Fruit fly (Drosophila melanogaster) whole organism, prepupa: ENCODE results near the gene emc.

Source experiments
- CG10631 ChIP-seq: fragments of 200-800 bp; sonication (Bioruptor generic); optimal IDR thresholded peaks from 2 replicates; lab custom pipeline; 2016; ENCODE audit warnings: missing biosample characterization, missing genetic modification characterization
- CG10669 ChIP-seq: fragments of 200-800 bp; sonication (Bioruptor generic); optimal IDR thresholded peaks from 3 replicates; lab custom pipeline; 2018; ENCODE audit warnings: missing biosample characterization, mild to moderate bottlenecking, missing genetic modification characterization, moderate library complexity
- CG11762 ChIP-seq: fragments of 200-800 bp; sonication (Bioruptor generic); optimal IDR thresholded peaks from 3 replicates; lab custom pipeline; 2016; ENCODE audit warnings: missing biosample characterization, missing genetic modification characterization; ENCODE audit not compliant: insufficient read depth
- CG1621 ChIP-seq: fragments of 200-800 bp; sonication (Bioruptor generic); optimal IDR thresholded peaks from 3 replicates; lab custom pipeline; 2018; ENCODE audit warnings: missing biosample characterization, mild to moderate bottlenecking, missing genetic modification characterization
- CG3032 ChIP-seq: fragments of 200-800 bp; optimal IDR thresholded peaks from 2 replicates; lab custom pipeline; 2019; ENCODE audit warnings: missing biosample characterization, mild to moderate bottlenecking, missing genetic modification characterization, moderate library complexity
- CG34406 ChIP-seq: fragments of 200-800 bp; sonication (Bioruptor generic); optimal IDR thresholded peaks from 3 replicates; lab custom pipeline; 2016; ENCODE audit warnings: missing biosample characterization, missing genetic modification characterization
- CG3919 ChIP-seq: fragments of 200-800 bp; sonication (Bioruptor generic); optimal IDR thresholded peaks from 3 replicates; lab custom pipeline; 2016; ENCODE audit warnings: missing biosample characterization, missing genetic modification characterization
- CG4318 ChIP-seq: fragments of 200-800 bp; sonication (Bioruptor generic); optimal IDR thresholded peaks from 3 replicates; lab custom pipeline; 2017; ENCODE audit warnings: missing biosample characterization, mild to moderate bottlenecking, missing genetic modification characterization
- CG6163 ChIP-seq: fragments of 200-800 bp; sonication (Bioruptor generic); IDR thresholded peaks from 3 replicates; pipeline ENCODE4 v1.3.6; 2022; ENCODE audit warnings: missing biosample characterization, missing genetic modification characterization
- CG6808 ChIP-seq: fragments of 200-800 bp; sonication (Bioruptor generic); optimal IDR thresholded peaks from 3 replicates; lab custom pipeline; 2017; ENCODE audit warnings: missing biosample characterization, missing genetic modification characterization, mild to moderate bottlenecking, moderate library complexity, missing genetic modification reagents
- CG6854 ChIP-seq: fragments of 200-800 bp; sonication (Bioruptor generic); optimal IDR thresholded peaks from 2 replicates; lab custom pipeline; 2017; ENCODE audit warnings: missing biosample characterization, mild to moderate bottlenecking, missing genetic modification characterization
- CG7368 ChIP-seq: fragments of 200-800 bp; sonication (Bioruptor generic); optimal IDR thresholded peaks from 3 replicates; lab custom pipeline; 2016; ENCODE audit warnings: missing biosample characterization, missing genetic modification characterization
- CG8319 ChIP-seq: fragments of 200-800 bp; sonication (Bioruptor generic); optimal IDR thresholded peaks from 3 replicates; lab custom pipeline; 2016; ENCODE audit warnings: missing biosample characterization, missing genetic modification characterization
- CG8632 ChIP-seq: fragments of 200-800 bp; sonication (Bioruptor generic); optimal IDR thresholded peaks from 3 replicates; lab custom pipeline; 2016; ENCODE audit warnings: missing biosample characterization, missing genetic modification characterization
- Eip75B ChIP-seq: fragments of 200-800 bp; sonication (Bioruptor generic); optimal IDR thresholded peaks from 3 replicates; lab custom pipeline; 2016; ENCODE audit warnings: missing biosample characterization, missing genetic modification characterization
- Eip78C ChIP-seq: fragments of 200-800 bp; sonication (Bioruptor generic); peaks from one replicate; lab custom pipeline; 2016; ENCODE audit warnings: missing biosample characterization, missing genetic modification characterization
- Eip93F ChIP-seq: fragments of 200-800 bp; sonication (Bioruptor generic); optimal IDR thresholded peaks from 2 replicates; lab custom pipeline; 2016; ENCODE audit warnings: missing biosample characterization, mild to moderate bottlenecking, missing genetic modification characterization
- Ets21C ChIP-seq: fragments of 200-800 bp; sonication (Bioruptor generic); optimal IDR thresholded peaks from 3 replicates; lab custom pipeline; 2016; ENCODE audit warnings: missing biosample characterization, missing genetic modification characterization
- Ets96B ChIP-seq: fragments of 200-800 bp; optimal IDR thresholded peaks from 2 replicates; lab custom pipeline; 2019; ENCODE audit warnings: missing biosample characterization, mild to moderate bottlenecking, missing genetic modification characterization, moderate library complexity
- Gug ChIP-seq: fragments of 200-800 bp; sonication (Bioruptor generic); IDR thresholded peaks from 2 replicates; pipeline ENCODE4 v1.3.6; 2022; ENCODE audit warnings: missing biosample characterization, missing genetic modification characterization
- Lpt ChIP-seq: fragments of 200-800 bp; sonication (Bioruptor generic); optimal IDR thresholded peaks from 3 replicates; lab custom pipeline; 2016; ENCODE audit warnings: missing biosample characterization, missing genetic modification characterization
- OdsH ChIP-seq: fragments of 200-800 bp; sonication (Bioruptor generic); optimal IDR thresholded peaks from 3 replicates; lab custom pipeline; 2016; ENCODE audit warnings: missing biosample characterization, missing genetic modification characterization
- Sox14 ChIP-seq: fragments of 200-800 bp; sonication (Bioruptor generic); optimal IDR thresholded peaks from 3 replicates; lab custom pipeline; 2016; ENCODE audit warnings: missing biosample characterization, missing genetic modification characterization
- Sox15 ChIP-seq: fragments of 200-800 bp; sonication (Bioruptor generic); optimal IDR thresholded peaks from 3 replicates; lab custom pipeline; 2016; ENCODE audit warnings: missing biosample characterization, missing genetic modification characterization
- achi ChIP-seq: fragments of 200-800 bp; sonication (Bioruptor generic); optimal IDR thresholded peaks from 3 replicates; lab custom pipeline; 2016; ENCODE audit warnings: missing biosample characterization, missing genetic modification characterization
- acj6 ChIP-seq: fragments of 200-800 bp; sonication (Bioruptor generic); optimal IDR thresholded peaks from 3 replicates; lab custom pipeline; 2016; ENCODE audit warnings: missing biosample characterization, missing genetic modification characterization
- cyc ChIP-seq: fragments of 200-800 bp; sonication (Bioruptor generic); optimal IDR thresholded peaks from 3 replicates; lab custom pipeline; 2016; ENCODE audit warnings: missing biosample characterization, missing genetic modification characterization
- dac ChIP-seq: fragments of 200-800 bp; sonication (Bioruptor generic); optimal IDR thresholded peaks from 2 replicates; lab custom pipeline; 2017; ENCODE audit warnings: missing biosample characterization, mild to moderate bottlenecking, missing genetic modification characterization
- dsx ChIP-seq: fragments of 200-800 bp; optimal IDR thresholded peaks from 3 replicates; lab custom pipeline; 2019; ENCODE audit warnings: missing biosample characterization, mild to moderate bottlenecking, missing genetic modification characterization, moderate library complexity; ENCODE audit not compliant: poor library complexity, severe bottlenecking
- eg ChIP-seq: fragments of 200-800 bp; sonication (Bioruptor generic); IDR thresholded peaks from 3 replicates; pipeline ENCODE4 v1.3.6; 2022; ENCODE audit warnings: missing biosample characterization, missing genetic modification characterization
- esn ChIP-seq: fragments of 200-800 bp; sonication (Bioruptor generic); optimal IDR thresholded peaks from 2 replicates; lab custom pipeline; 2016; ENCODE audit warnings: missing biosample characterization, mild to moderate bottlenecking, missing genetic modification characterization, moderate library complexity
- fd59A ChIP-seq: fragments of 200-800 bp; sonication (Bioruptor generic); optimal IDR thresholded peaks from 2 replicates; lab custom pipeline; 2017; ENCODE audit warnings: missing biosample characterization, mild to moderate bottlenecking, missing genetic modification characterization, missing genetic modification reagents
- fd85E ChIP-seq: fragments of 200-800 bp; sonication (Bioruptor generic); optimal IDR thresholded peaks from 3 replicates; lab custom pipeline; 2016; ENCODE audit warnings: missing biosample characterization, missing genetic modification characterization
- fkh ChIP-seq: fragments of 200-800 bp; sonication (Bioruptor generic); optimal IDR thresholded peaks from 3 replicates; lab custom pipeline; 2017; ENCODE audit warnings: missing biosample characterization, mild to moderate bottlenecking, missing genetic modification characterization, moderate library complexity
- net ChIP-seq: fragments of 200-800 bp; sonication (Bioruptor generic); optimal IDR thresholded peaks from 3 replicates; lab custom pipeline; 2016; ENCODE audit warnings: missing biosample characterization, missing genetic modification characterization
- pdm3 ChIP-seq: fragments of 200-800 bp; sonication (Bioruptor generic); optimal IDR thresholded peaks from 3 replicates; lab custom pipeline; 2016; ENCODE audit warnings: missing biosample characterization, missing genetic modification characterization
- spab ChIP-seq: fragments of 200-800 bp; sonication (Bioruptor generic); optimal IDR thresholded peaks from 2 replicates; lab custom pipeline; 2017; ENCODE audit warnings: missing biosample characterization, mild to moderate bottlenecking, missing genetic modification characterization, missing genetic modification reagents
- ss ChIP-seq, 2 experiments: fragments of 200-800 bp; sonication (Bioruptor generic); optimal IDR thresholded peaks; 2 replicates in 1 of 2; 3 replicates in 1 of 2; lab custom pipeline; 2017 to 2018; ENCODE audit warnings: mild to moderate bottlenecking in 2 of 2, missing biosample characterization in 2 of 2, missing genetic modification characterization in 2 of 2, moderate library complexity in 1 of 2
- svp ChIP-seq: fragments of 200-800 bp; sonication (Bioruptor generic); peaks from one replicate; lab custom pipeline; 2016; ENCODE audit warnings: missing biosample characterization, missing genetic modification characterization
- topi ChIP-seq: fragments of 200-800 bp; sonication (Bioruptor generic); optimal IDR thresholded peaks from 3 replicates; lab custom pipeline; 2016; ENCODE audit warnings: missing biosample characterization, missing genetic modification characterization
- vri ChIP-seq: fragments of 200-800 bp; sonication (Bioruptor generic); optimal IDR thresholded peaks from 3 replicates; lab custom pipeline; 2016; ENCODE audit warnings: missing biosample characterization, mild to moderate bottlenecking, missing genetic modification characterization

The emc gene

DNA sequence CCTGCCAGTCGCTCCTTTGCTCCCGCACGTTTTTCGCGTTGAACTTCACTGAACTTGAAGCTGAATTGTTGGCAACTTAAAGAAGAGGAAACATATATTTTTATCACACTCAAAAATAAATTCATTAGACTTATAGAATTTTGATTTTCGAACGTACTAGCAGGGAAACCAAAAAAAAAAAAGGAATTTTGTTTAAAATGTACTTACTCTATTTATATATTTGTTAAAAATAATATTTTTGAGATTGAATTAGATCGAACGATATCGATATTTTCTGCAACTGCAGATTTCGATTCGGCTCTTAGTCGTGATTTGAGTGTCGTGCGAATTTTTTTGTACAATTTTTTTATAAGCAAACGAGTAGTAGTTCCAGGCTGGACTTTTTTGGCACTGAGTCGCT, 17.7 kb upstream of the emc start:
- TF ChIP-seq CG6808 (GFP tag; lab: Kevin White, UChicago) (peak; percentile 23), vri (GFP tag; lab: Kevin White, UChicago) (no peak), CG6163 (no peak), CG10631 (GFP tag; lab: Kevin White, UChicago) (peak; percentile 11), CG10669 (GFP tag; lab: Kevin White, UChicago) (peak; percentile 17), spab (GFP tag; lab: Kevin White, UChicago) (peak; percentile 16), CG3919 (GFP tag; lab: Kevin White, UChicago) (peak; percentile 59), esn (GFP tag; lab: Kevin White, UChicago) (peak; percentile 11), CG7368 (peak; percentile 44), CG11762 (GFP tag; lab: Kevin White, UChicago) (peak; percentile 24), Eip75B (no peak), cyc (peak; percentile 5), Ets96B (tag; lab: Kevin White, UChicago) (peak; percentile 55), achi (GFP tag; lab: Kevin White, UChicago) (peak; percentile 44), fd59A (GFP tag; lab: Kevin White, UChicago) (no peak), Gug (GFP tag; lab: Robert Waterston, UW) (no peak), CG8319 (no peak), acj6 (GFP tag; lab: Kevin White, UChicago) (no peak), svp (GFP tag; lab: Kevin White, UChicago) (peak; percentile 6), Eip78C (GFP tag; lab: Kevin White, UChicago) (peak; percentile 30), Lpt (GFP tag; lab: Kevin White, UChicago) (no peak), OdsH (GFP tag; lab: Kevin White, UChicago) (no peak), dac (no peak), Eip93F (GFP tag; lab: Kevin White, UChicago) (no peak)

DNA sequence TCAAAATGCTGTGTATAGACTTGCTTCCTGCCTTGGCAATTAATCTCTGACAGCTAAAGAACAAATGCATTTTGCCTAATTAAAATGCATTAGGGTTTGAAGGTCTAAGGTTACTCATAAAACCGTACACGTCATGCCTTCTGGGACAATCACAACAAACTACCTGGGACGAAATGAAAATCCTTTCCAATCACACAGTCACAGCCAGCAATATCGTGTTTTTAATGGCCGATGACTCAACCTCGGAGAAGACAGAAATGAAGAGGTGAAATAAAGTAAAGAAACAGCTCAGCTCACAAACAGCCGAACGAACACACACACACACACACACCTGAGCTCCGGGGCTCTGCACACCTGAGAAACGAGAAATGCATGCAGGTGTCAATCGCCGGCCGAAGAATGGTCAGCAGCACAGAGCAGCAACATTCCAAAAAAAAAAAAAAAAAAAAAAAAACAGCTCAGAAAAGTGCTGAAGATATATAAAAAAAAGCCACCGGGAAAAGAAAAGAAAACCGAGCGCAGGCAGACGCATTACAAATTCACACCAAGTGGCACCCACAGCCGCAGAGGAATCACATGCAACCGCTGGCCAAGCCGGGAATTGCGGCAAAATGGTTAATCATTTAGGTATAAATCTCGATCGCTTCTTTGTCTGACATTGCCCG, 16.8 kb upstream of the emc start:
- peak; percentile 5 for TF ChIP-seq CG1621 (tag; lab: Kevin White, UChicago)
- peak in 1 of 2 experiments; percentile 53 for TF ChIP-seq ss (GFP tag; optimal IDR thresholded peaks at IDR 0.05; lab: Kevin White, UChicago)
- no peak for TF ChIP-seq CG6808 (GFP tag; lab: Kevin White, UChicago)
- 0 out of 3 replicates have a peak, but pooled peaks have one; percentile 27 for TF ChIP-seq CG6163
- 0 out of 3 replicates have a peak, but pooled peaks have one; percentile 31 for TF ChIP-seq eg (GFP tag; lab: Robert Waterston, UW)
- peak; percentile 14 for TF ChIP-seq dsx (GFP tag; lab: Kevin White, UChicago)
- peak; percentile 16 for TF ChIP-seq Eip78C (GFP tag; lab: Kevin White, UChicago)
- TF ChIP-seq CG3032 (tag; lab: Kevin White, UChicago), result no peak

DNA sequence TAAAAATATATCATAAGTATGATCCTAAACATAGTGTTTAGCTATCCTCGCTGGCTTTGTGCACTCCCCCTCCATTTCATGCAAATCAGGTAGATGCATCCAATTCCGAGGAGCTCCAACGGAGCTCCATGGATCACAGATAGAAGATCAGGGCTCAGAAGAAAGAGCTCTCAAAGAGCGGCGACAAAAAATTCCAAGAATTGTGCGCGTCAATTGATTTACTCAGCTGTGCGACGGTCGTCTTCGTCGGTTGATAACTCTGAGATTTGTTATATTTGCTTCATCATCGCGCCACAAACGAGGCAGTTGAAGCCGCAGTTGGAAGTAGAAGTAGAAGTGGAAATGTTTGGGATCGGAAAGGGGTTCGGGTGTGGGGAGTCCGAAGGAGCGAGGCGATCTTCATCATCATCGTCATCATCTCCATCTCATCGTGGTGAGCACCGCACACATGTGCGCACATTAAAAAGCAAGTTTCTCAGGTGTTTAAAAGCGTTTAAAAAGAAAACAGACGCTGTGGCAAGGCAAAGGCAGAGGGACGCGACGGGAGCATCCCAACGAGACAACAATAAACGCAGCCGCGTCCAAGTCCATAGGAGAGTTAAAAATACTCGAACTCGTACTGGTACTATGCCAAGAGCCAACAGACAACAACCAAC, 15.9 kb upstream of the emc start:
- TF ChIP-seq CG34406 (GFP tag; lab: Kevin White, UChicago) (no peak), svp (GFP tag; lab: Kevin White, UChicago) (peak; percentile 1)

DNA sequence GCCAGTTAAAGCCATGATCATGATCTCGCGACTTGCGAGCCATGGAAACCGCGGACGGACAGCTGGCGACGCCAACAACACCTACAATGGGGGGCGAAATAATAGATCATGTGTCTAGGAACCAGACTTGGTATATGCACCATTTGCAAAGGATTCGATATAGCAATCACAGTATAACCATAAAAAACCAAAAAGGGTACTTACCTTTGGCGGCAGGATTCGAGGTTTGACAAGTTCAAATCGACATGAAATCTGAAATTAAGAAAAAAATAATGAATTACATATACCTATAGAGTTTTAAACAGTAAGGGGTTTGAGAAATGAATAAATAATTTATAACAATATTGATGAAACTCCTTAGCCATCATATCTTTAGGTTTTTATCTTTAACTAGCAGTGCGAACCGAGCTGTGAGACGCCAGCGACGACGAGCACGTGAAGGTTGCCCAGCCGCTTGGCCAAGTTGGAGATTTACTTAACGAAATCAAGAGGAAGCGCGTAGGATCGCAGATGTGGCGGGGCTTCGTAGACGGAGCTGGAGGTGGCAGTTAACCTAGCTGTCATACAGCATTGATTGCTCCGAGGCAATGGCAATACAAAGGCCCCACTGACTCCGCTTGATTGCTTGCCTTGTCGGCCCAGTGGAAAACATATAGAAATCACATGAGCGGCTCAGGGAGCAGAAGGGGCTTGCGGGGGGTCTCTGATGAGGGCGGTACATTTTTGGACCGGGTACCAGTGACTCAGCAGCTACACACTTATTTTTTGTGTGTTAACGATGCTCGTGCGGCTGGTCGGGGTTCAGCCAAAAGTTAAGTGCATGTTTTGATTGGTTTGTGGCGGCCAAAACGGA, 15.1 kb upstream of the emc start:
- TF ChIP-seq CG34406 (GFP tag; lab: Kevin White, UChicago), result peak; percentile 77
- TF ChIP-seq CG8632 (GFP tag; lab: Kevin White, UChicago), result peak; percentile 74
- TF ChIP-seq topi (GFP tag; lab: Kevin White, UChicago), result no peak
- peak; percentile 33 for TF ChIP-seq Lpt (GFP tag; lab: Kevin White, UChicago)
- TF ChIP-seq fd85E, result no peak
- TF ChIP-seq fkh (GFP tag; lab: Kevin White, UChicago), result peak; percentile 11
- TF ChIP-seq Sox14 (GFP tag; lab: Kevin White, UChicago), result peak; percentile 18
- TF ChIP-seq CG10669 (GFP tag; lab: Kevin White, UChicago), result peak; percentile 68
- TF ChIP-seq pdm3 (GFP tag; lab: Kevin White, UChicago), result peak; percentile 72
- TF ChIP-seq CG11762 (GFP tag; lab: Kevin White, UChicago), result peak; percentile 55
- no peak for TF ChIP-seq CG6854 (GFP tag; lab: Kevin White, UChicago)
- TF ChIP-seq Sox15, result peak; percentile 56
- peak; percentile 3 for TF ChIP-seq esn (GFP tag; lab: Kevin White, UChicago)
- no peak for TF ChIP-seq Ets21C (GFP tag; lab: Kevin White, UChicago)
- TF ChIP-seq CG4318 (GFP tag; lab: Kevin White, UChicago), result peak; percentile 68
- peak; percentile 26 for TF ChIP-seq svp (GFP tag; lab: Kevin White, UChicago)
- TF ChIP-seq CG7368, result peak; percentile 55
- peak; percentile 71 for TF ChIP-seq net
- TF ChIP-seq CG6163, result peak; percentile 38; the same call in 2 of the 3 replicates
